Fruit fly (Drosophila melanogaster): ENCODE results near the gene Tango4.

Tango4 gene

DNA sequence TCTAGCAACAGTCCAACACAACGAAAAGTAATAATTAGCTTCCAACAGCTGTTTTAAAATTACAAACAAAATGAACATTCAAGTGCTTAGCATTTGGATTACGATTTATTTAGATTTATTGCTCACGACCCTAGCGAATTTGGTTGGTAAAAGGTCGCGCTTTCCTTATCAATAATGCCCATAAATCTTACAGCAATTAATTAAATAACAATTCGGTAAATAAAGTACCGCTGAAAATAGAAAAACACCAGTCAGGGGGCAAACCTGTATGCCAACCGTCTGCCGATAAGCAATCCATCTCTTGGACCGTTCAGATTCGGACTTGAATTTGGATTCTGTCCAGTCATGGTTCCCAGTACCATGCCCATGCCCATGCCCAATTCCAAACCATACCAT lies 7.8 kb upstream of the Tango4 start:
- TF ChIP-seq fru (GFP tag; optimal IDR thresholded peaks at IDR 0.05) (no peak), CG9705 (GFP tag; optimal IDR thresholded peaks at IDR 0.05) (no peak), ey (GFP tag; optimal IDR thresholded peaks at IDR 0.05) (no peak), Rel (GFP tag; optimal IDR thresholded peaks at IDR 0.05) (no peak), Rel (tag; optimal IDR thresholded peaks at IDR 0.05) (no peak), lola (GFP tag; optimal IDR thresholded peaks at IDR 0.05) (no peak), brk (GFP tag; optimal IDR thresholded peaks at IDR 0.05) (no peak), CrebA (GFP tag; optimal IDR thresholded peaks at IDR 0.05; ENCODE audit: borderline replicate concordance) (no peak), Myc (optimal IDR thresholded peaks at IDR 0.05) (peak; percentile 11)

DNA sequence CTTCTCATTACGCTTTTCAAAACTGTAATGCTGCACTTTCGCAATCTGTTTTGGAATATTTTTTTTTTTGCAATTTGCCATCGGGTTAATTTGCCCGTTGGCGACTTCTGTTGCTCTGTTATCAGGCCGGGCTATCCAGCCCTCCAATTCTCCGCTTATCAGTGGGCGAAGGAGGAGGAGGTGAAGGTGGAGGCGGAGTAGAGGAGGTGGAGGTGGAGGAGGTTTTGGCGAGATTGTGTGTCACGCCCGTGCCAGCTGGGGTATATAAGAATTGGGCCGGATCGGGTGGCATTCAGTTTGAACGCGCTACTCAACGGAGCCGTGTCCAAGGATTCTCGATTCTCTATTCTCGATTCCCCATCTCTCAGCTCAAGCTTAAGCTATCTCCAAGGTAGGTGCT lies 6.7 kb upstream of the Tango4 start:
- TF ChIP-seq pan (optimal IDR thresholded peaks at IDR 0.05): no peak
- TF ChIP-seq Rel (GFP tag; optimal IDR thresholded peaks at IDR 0.05): no peak
- TF ChIP-seq Rel (tag; optimal IDR thresholded peaks at IDR 0.05): peak; percentile 46
- TF ChIP-seq Jra (GFP tag; optimal IDR thresholded peaks at IDR 0.05): peak; percentile 23

DNA sequence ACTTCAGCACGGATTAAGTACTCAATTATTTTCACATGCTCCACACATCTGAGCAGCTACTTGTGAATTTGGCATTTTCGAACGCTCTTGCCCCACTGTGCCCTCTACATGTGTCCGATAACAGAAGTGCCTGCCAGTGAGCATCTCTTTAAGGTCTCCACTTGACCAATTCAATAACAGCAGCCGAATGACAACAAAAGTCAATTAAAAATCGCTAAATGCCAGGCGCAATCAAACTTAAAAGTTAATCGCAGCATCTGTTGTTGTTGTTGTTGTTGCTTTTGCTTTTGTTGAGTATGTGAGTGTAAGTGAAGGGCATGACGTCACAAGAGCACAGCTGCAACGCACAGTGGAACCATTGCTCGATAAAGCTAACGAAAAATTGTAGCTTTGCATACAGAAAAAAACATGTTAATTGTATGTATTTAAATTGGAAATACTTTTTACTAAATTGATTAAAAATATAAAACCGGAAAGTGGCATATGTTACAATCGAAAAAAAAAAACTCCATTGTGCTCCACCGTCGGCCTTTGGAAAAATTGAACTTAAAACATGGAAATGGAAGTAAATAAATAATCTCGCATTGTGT lies 6.0 kb upstream of the Tango4 start:
- TF ChIP-seq rgr (GFP tag; optimal IDR thresholded peaks at IDR 0.05) (peak; percentile 53), CrebA (GFP tag; optimal IDR thresholded peaks at IDR 0.05; ENCODE audit: borderline replicate concordance) (no peak), woc (GFP tag; optimal IDR thresholded peaks at IDR 0.05) (peak; percentile 54), Abd-B (GFP tag; optimal IDR thresholded peaks at IDR 0.05) (no peak), dmrt93B (GFP tag; optimal IDR thresholded peaks at IDR 0.05) (no peak), Mio (GFP tag; optimal IDR thresholded peaks at IDR 0.05) (no peak), sv (GFP tag; optimal IDR thresholded peaks at IDR 0.05) (no peak), foxo (GFP tag; optimal IDR thresholded peaks at IDR 0.05) (peak in 1 of 2 experiments; percentile 61), OdsH (GFP tag; optimal IDR thresholded peaks at IDR 0.05) (peak; percentile 33), jim (GFP tag; optimal IDR thresholded peaks at IDR 0.05) (no peak), h (GFP tag; optimal IDR thresholded peaks at IDR 0.05) (peak; percentile 59), Rel (GFP tag; optimal IDR thresholded peaks at IDR 0.05) (no peak), Rel (tag; optimal IDR thresholded peaks at IDR 0.05) (peak; percentile 18), Vsx2 (GFP tag; optimal IDR thresholded peaks at IDR 0.05; ENCODE audit: partially characterized antibody) (no peak), CG32264 (GFP tag; optimal IDR thresholded peaks at IDR 0.05) (no peak), sage (GFP tag; optimal IDR thresholded peaks at IDR 0.05) (peak; percentile 70), Hr78 (GFP tag; optimal IDR thresholded peaks at IDR 0.05) (no peak), HLH106 (tag; optimal IDR thresholded peaks at IDR 0.05) (peak; percentile 46), Hr83 (GFP tag; optimal IDR thresholded peaks at IDR 0.05; ENCODE audit: poor library complexity, severe bottlenecking) (no peak), N (GFP tag; optimal IDR thresholded peaks at IDR 0.05) (no peak), pan (optimal IDR thresholded peaks at IDR 0.05) (no peak), dsf (GFP tag; optimal IDR thresholded peaks at IDR 0.05; ENCODE audit: borderline replicate concordance) (no peak), Myc (optimal IDR thresholded peaks at IDR 0.05) (no peak), Hnf4 (GFP tag; optimal IDR thresholded peaks at IDR 0.05) (peak; percentile 17), CG9705 (GFP tag; optimal IDR thresholded peaks at IDR 0.05) (no peak), psq (GFP tag; optimal IDR thresholded peaks at IDR 0.05) (peak; percentile 42), usp (GFP tag; optimal IDR thresholded peaks at IDR 0.05) (no peak), Sp1 (GFP tag; optimal IDR thresholded peaks at IDR 0.05) (peak; percentile 40), ey (GFP tag; optimal IDR thresholded peaks at IDR 0.05) (peak; percentile 37), lola (GFP tag; optimal IDR thresholded peaks at IDR 0.05) (no peak), Dif (GFP tag; optimal IDR thresholded peaks at IDR 0.05; ENCODE audit: partially characterized antibody) (no peak), fru (GFP tag; optimal IDR thresholded peaks at IDR 0.05) (peak; percentile 79), Jra (GFP tag; optimal IDR thresholded peaks at IDR 0.05) (peak; percentile 52), br (GFP tag; optimal IDR thresholded peaks at IDR 0.05) (peak; percentile 34), dl (GFP tag; optimal IDR thresholded peaks at IDR 0.05; ENCODE audit: insufficient read depth in 1 of 2, partially characterized antibody in 2 of 2) (no peak), tai (GFP tag; optimal IDR thresholded peaks at IDR 0.05) (no peak), Dfd (GFP tag; optimal IDR thresholded peaks at IDR 0.05) (no peak), GATAd (GFP tag; optimal IDR thresholded peaks at IDR 0.05) (no peak), brk (GFP tag; optimal IDR thresholded peaks at IDR 0.05) (no peak)

Measured in whole organism, wandering third instar larva.